Worm (Caenorhabditis elegans) whole organism, L4 larva: ENCODE measurements around the gene C25H3.11.

ENCODE experiments used
- ama-1 ChIP-seq: fragments of 150-350 bp; optimal IDR thresholded peaks from 2 replicates; lab custom pipeline; 2014; ENCODE audit warnings: inconsistent platforms, mixed read lengths
- ceh-28 ChIP-seq: fragments of 150-350 bp; optimal IDR thresholded peaks from 2 replicates; lab custom pipeline; 2014; ENCODE audit warnings: missing biosample characterization, missing genetic modification reagents, missing genetic modification characterization
- egl-27 ChIP-seq: sonication (generic microtip); optimal IDR thresholded peaks from 3 replicates; lab custom pipeline; 2017; ENCODE audit warnings: missing biosample characterization, missing genetic modification reagents, missing genetic modification characterization
- fkh-10 ChIP-seq: fragments of 150-350 bp; optimal IDR thresholded peaks from 2 replicates; lab custom pipeline; 2014; ENCODE audit warnings: missing biosample characterization, missing genetic modification reagents, missing genetic modification characterization
- hlh-30 ChIP-seq: sonication (generic microtip); optimal IDR thresholded peaks from 2 replicates; lab custom pipeline; 2017; ENCODE audit warnings: antibody characterized with exemption, mild to moderate bottlenecking, missing genetic modification characterization, missing compliant biosample characterization; ENCODE audit not compliant: insufficient read depth
- lin-39 ChIP-seq: fragments of 150-350 bp; optimal IDR thresholded peaks from 2 replicates; lab custom pipeline; 2014; ENCODE audit warnings: missing biosample characterization, missing genetic modification reagents, missing genetic modification characterization
- madf-9 ChIP-seq: fragments of 200-800 bp; sonication (Bioruptor generic); conservative IDR thresholded peaks from 2 replicates; pipeline ENCODE4 v1.3.6; 2022; ENCODE audit warnings: missing genetic modification reagents, missing genetic modification characterization, missing compliant biosample characterization
- nhr-11 ChIP-seq: fragments of 150-350 bp; optimal IDR thresholded peaks from 2 replicates; lab custom pipeline; 2014; ENCODE audit warnings: missing biosample characterization, missing genetic modification characterization
- pha-4 ChIP-seq, 2 experiments: fragments of 150-350 bp in 1 of 2; fragments of 200-800 bp in 1 of 2; sonication (Bioruptor generic) in 1 of 2; IDR thresholded peaks in 1 of 2; optimal IDR thresholded peaks in 1 of 2; 2 replicates each; pipeline versions ENCODE4 v1.3.6 to Lab custom; 2014 to 2022; ENCODE audit warnings: missing genetic modification characterization in 2 of 2, missing genetic modification reagents in 2 of 2, missing biosample characterization in 1 of 2, missing compliant biosample characterization in 1 of 2
- skn-1 ChIP-seq: fragments of 150-350 bp; optimal IDR thresholded peaks from 2 replicates; lab custom pipeline; 2014; ENCODE audit warnings: missing biosample characterization, missing genetic modification characterization
- spr-1 ChIP-seq: sonication (generic microtip); optimal IDR thresholded peaks from 2 replicates; lab custom pipeline; 2016; ENCODE audit warnings: mild to moderate bottlenecking, missing genetic modification characterization, missing compliant biosample characterization
- zag-1 ChIP-seq: fragments of 150-350 bp; optimal IDR thresholded peaks from 2 replicates; lab custom pipeline; 2014; ENCODE audit warnings: missing biosample characterization, missing genetic modification characterization

- TF ChIP-seq hlh-30 (no peak), zag-1 (no peak), skn-1 (tag; lab: Kevin White, UChicago) (no peak), ama-1 (lab: Kevin White, UChicago) (no peak), ceh-28 (tag; lab: Kevin White, UChicago) (no peak), pha-4 (GFP tag; IDR thresholded peaks at IDR 0.05; lab: Robert Waterston, UW) (no peak), pha-4 (tag; optimal IDR thresholded peaks at IDR 0.05; lab: Kevin White, UChicago) (no peak), fkh-10 (GFP tag; lab: Kevin White, UChicago) (no peak), madf-9 (GFP tag; lab: Robert Waterston, UW) (no peak), spr-1 (tag; lab: Kevin White, UChicago) (no peak), lin-39 (tag; lab: Kevin White, UChicago) (no peak), nhr-11 (tag; lab: Kevin White, UChicago) (no peak), egl-27 (tag; lab: Kevin White, UChicago) (no peak)
These were observed 50.8 kb downstream of the C25H3.11 start, which contains the start of gene F59E12.3 for ce11 chrII:5638059-5638458.
